Worm (Caenorhabditis elegans): ENCODE data around the gene Y75B7B.2.

DNA sequence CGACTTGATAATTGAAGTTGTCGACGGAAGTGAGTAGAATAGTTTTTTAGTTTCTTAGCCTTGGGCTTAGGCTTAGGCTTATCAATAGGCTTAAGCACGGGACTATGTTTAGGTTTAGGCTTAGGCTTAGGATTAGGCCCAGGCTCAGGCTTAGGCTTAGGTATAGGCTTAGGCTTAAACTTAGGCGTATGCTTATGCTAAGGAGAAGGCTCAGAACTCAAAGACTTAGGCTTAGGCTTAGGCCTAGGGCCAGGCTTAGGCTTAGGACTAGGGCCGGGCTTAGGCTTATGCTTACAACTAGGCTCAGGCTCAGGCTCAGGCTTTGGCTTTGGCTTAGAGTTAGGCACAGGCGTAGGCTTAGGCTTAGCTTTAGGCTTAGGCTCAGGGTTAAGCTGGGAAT lies 9.3 kb downstream of the Y75B7B.2 start:
- no peak for TF ChIP-seq flt-1 (GFP tag; IDR thresholded peaks at IDR 0.05)
- TF ChIP-seq ceh-13 (GFP tag; optimal IDR thresholded peaks at IDR 0.05): no peak
- TF ChIP-seq ama-1 (optimal IDR thresholded peaks at IDR 0.05): no peak
- TF ChIP-seq ceh-36 (tag; optimal IDR thresholded peaks at IDR 0.05): peak; percentile 80
- no peak for TF ChIP-seq hmg-4 (GFP tag; optimal IDR thresholded peaks at IDR 0.05)
- no peak for TF ChIP-seq hnd-1 (tag; optimal IDR thresholded peaks at IDR 0.05)
